Worm (Caenorhabditis elegans): Measurements from ENCODE around the gene sma-2.

sma-2 gene

ce11 chrIII:8741955-8742354 lies 7.5 kb upstream of the sma-2 start:
- TF ChIP-seq egl-5 (tag; optimal IDR thresholded peaks at IDR 0.05): no peak
- TF ChIP-seq elt-3 (tag; optimal IDR thresholded peaks at IDR 0.05): no peak
- TF ChIP-seq jun-1 (tag; optimal IDR thresholded peaks at IDR 0.05): no peak
- TF ChIP-seq elt-2 (tag; optimal IDR thresholded peaks at IDR 0.05): no peak
- no peak for TF ChIP-seq ceh-82 (tag; optimal IDR thresholded peaks at IDR 0.05)
- TF ChIP-seq lsy-12 (tag; optimal IDR thresholded peaks at IDR 0.05): no peak
- no peak for TF ChIP-seq mdl-1 (tag; optimal IDR thresholded peaks at IDR 0.05)

- no peak for TF ChIP-seq unc-39 (tag; optimal IDR thresholded peaks at IDR 0.05)
- no peak for TF ChIP-seq lin-39 (tag; optimal IDR thresholded peaks at IDR 0.05)
- no peak for TF ChIP-seq ama-1 (optimal IDR thresholded peaks at IDR 0.05)
- no peak for TF ChIP-seq fkh-2 (tag; optimal IDR thresholded peaks at IDR 0.05)
- TF ChIP-seq pqm-1 (tag; optimal IDR thresholded peaks at IDR 0.05): no peak
- no peak for TF ChIP-seq nfya-1 (tag; optimal IDR thresholded peaks at IDR 0.05; ENCODE audit: insufficient read depth)
- no peak for TF ChIP-seq elt-2 (tag; optimal IDR thresholded peaks at IDR 0.05)
- no peak for TF ChIP-seq nhr-28 (tag; optimal IDR thresholded peaks at IDR 0.05)
- TF ChIP-seq nhr-11 (tag; optimal IDR thresholded peaks at IDR 0.05): no peak
- TF ChIP-seq hmg-11 (tag; optimal IDR thresholded peaks at IDR 0.05): no peak
- no peak for TF ChIP-seq mml-1 (tag; optimal IDR thresholded peaks at IDR 0.05)
- no peak for TF ChIP-seq lin-15B (tag; optimal IDR thresholded peaks at IDR 0.05)
- TF ChIP-seq eor-1 (tag; optimal IDR thresholded peaks at IDR 0.05): no peak
- no peak for TF ChIP-seq sea-2 (GFP tag; optimal IDR thresholded peaks at IDR 0.05)
- no peak for TF ChIP-seq fos-1 (tag; optimal IDR thresholded peaks at IDR 0.05)
- TF ChIP-seq nhr-12 (tag; optimal IDR thresholded peaks at IDR 0.05): no peak
- no peak for TF ChIP-seq nhr-77 (tag; optimal IDR thresholded peaks at IDR 0.05)
Observed at ce11 chrIII:8742584-8742983, 6.9 kb upstream of the sma-2 start.

- TF ChIP-seq nhr-11 (tag; optimal IDR thresholded peaks at IDR 0.05) (no peak), eor-1 (tag; optimal IDR thresholded peaks at IDR 0.05) (no peak)
Observed at ce11 chrIII:8743796-8744404, 5.6 kb upstream of the sma-2 start, which contains the start of gene ZK370.6. Gene ZK370.6, minus strand, starts transcription at chrIII:8743846.

- TF ChIP-seq pha-4 (tag; optimal IDR thresholded peaks at IDR 0.05) (no peak), ama-1 (optimal IDR thresholded peaks at IDR 0.05) (no peak), nhr-77 (tag; optimal IDR thresholded peaks at IDR 0.05) (no peak), fkh-10 (GFP tag; optimal IDR thresholded peaks at IDR 0.05) (peak; percentile 79)
Observed at ce11 chrIII:8744765-8745164, 4.7 kb upstream of the sma-2 start.

- no peak for TF ChIP-seq ZK546.5 (tag; optimal IDR thresholded peaks at IDR 0.05)
- TF ChIP-seq ceh-16 (tag; optimal IDR thresholded peaks at IDR 0.05): no peak
- no peak for TF ChIP-seq egl-27 (tag; optimal IDR thresholded peaks at IDR 0.05)
- no peak for TF ChIP-seq egl-5 (tag; optimal IDR thresholded peaks at IDR 0.05)
- TF ChIP-seq nhr-76 (tag; optimal IDR thresholded peaks at IDR 0.05): no peak
- TF ChIP-seq ceh-82 (tag; optimal IDR thresholded peaks at IDR 0.05): no peak
- TF ChIP-seq ceh-28 (tag; optimal IDR thresholded peaks at IDR 0.05): no peak
- no peak for TF ChIP-seq fkh-10 (GFP tag; optimal IDR thresholded peaks at IDR 0.05)
- no peak for TF ChIP-seq jun-1 (tag; optimal IDR thresholded peaks at IDR 0.05)
- TF ChIP-seq elt-1 (tag; optimal IDR thresholded peaks at IDR 0.05): no peak
- TF ChIP-seq nhr-237 (tag; optimal IDR thresholded peaks at IDR 0.05): no peak
- TF ChIP-seq skn-1 (tag; optimal IDR thresholded peaks at IDR 0.05): no peak
- no peak for TF ChIP-seq pha-4 (tag; optimal IDR thresholded peaks at IDR 0.05)
- TF ChIP-seq nhr-67 (tag; optimal IDR thresholded peaks at IDR 0.05): no peak
- no peak for TF ChIP-seq fos-1 (tag; optimal IDR thresholded peaks at IDR 0.05)
- TF ChIP-seq nhr-11 (tag; optimal IDR thresholded peaks at IDR 0.05): no peak
Observed at ce11 chrIII:8745214-8745613, 4.3 kb upstream of the sma-2 start.

ce11 chrIII:8748620-8749019 lies 860 bp upstream of the sma-2 start:
- TF ChIP-seq unc-39 (tag; optimal IDR thresholded peaks at IDR 0.05): no peak
- TF ChIP-seq jun-1 (tag; optimal IDR thresholded peaks at IDR 0.05): peak; percentile 69
- peak; percentile 81 for TF ChIP-seq pha-4 (tag; optimal IDR thresholded peaks at IDR 0.05)
- TF ChIP-seq elt-2 (tag; optimal IDR thresholded peaks at IDR 0.05): peak; percentile 96
- TF ChIP-seq pqm-1 (tag; optimal IDR thresholded peaks at IDR 0.05): peak; percentile 96
